Fruit fly (Drosophila melanogaster): ENCODE data around the gene Mnt.

Gene Mnt

dm6 chrX:3671469-3672094 lies at the start of gene Mnt, which contains the start of gene Parg:
Gene Mnt, plus strand, starts transcription at chrX:3671801.
Gene Parg, minus strand, starts transcription at chrX:3671502.
- 0 out of 3 replicates have a peak, but pooled peaks have one; percentile 13 for TF ChIP-seq CG4496 (GFP tag; IDR thresholded peaks at IDR 0.05)
- TF ChIP-seq CG17806 (tag; optimal IDR thresholded peaks at IDR 0.05) = no peak

- peak; percentile 23 for TF ChIP-seq CG8159 (tag; optimal IDR thresholded peaks at IDR 0.05)
- TF ChIP-seq CG10348 (GFP tag; IDR thresholded peaks at IDR 0.05) = no peak
- 0 out of 2 replicates have a peak, but pooled peaks have one; percentile 39 for TF ChIP-seq CG32121 (GFP tag; IDR thresholded peaks at IDR 0.05)
- TF ChIP-seq CG4496 (GFP tag; IDR thresholded peaks at IDR 0.05) = peak; percentile 54; the same call in 1 of the 3 replicates
Measured at dm6 chrX:3667199-3667671, 4.4 kb upstream of the Mnt start, which contains the start of gene Ilp7. Gene Ilp7, plus strand, starts transcription at chrX:3667621.

DNA sequence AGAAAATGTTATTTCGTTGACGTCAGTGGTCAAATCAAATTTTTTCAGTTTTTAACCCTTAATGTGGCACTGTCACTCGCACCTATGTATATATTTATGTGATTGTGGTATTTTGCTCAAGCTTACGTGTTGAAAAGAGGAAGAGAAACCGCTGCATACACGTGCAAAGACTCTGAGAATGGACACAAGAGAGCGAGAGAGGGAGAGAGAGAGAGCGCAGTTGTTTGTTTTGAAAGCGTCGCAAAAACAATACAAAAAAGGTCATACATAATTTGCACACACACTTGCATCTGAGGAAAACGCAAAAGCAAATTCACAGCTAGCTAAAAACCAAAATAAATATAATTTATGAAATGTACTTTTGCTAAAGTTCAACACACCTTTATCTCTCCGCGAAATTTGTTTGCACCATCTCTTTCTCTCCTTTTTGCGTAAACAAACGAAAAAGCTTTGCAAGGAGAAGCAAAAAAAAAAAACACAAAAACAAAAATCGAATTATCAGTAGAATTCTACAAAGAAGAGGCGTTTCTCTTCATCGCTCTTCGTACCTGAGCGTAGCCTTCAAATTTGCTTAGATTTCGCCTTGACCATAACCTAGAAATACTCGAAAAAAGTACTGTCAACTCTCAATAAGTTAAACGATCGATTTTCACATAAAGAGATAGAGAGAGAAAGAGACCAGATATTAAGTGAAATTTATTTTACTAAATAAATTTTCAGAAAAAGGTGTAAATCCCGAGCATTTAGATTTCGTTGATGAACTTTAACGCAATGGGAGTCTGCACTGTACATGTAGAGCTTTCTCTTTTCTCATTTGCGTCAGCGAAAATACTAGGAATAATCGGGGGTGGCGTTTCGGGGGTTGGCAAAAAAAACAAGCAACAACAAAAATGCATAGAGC lies 744 bp downstream of the Mnt start:
- TF ChIP-seq Pif1B (GFP tag; optimal IDR thresholded peaks at IDR 0.05) (peak; percentile 37), Pif1A (GFP tag; optimal IDR thresholded peaks at IDR 0.05) (peak; percentile 17), CG15710 (tag; optimal IDR thresholded peaks at IDR 0.05) (peak; percentile 19), CG14655 (GFP tag; optimal IDR thresholded peaks at IDR 0.05) (no peak), CG4496 (GFP tag; IDR thresholded peaks at IDR 0.05) (peak; percentile 80), EcR (GFP tag; optimal IDR thresholded peaks at IDR 0.05) (peak; percentile 82), CG13204 (GFP tag; optimal IDR thresholded peaks at IDR 0.05) (peak; percentile 61), fd96Ca (GFP tag; IDR thresholded peaks at IDR 0.05) (peak; percentile 81), D1 (tag; optimal IDR thresholded peaks at IDR 0.05) (no peak), CG8301 (tag; optimal IDR thresholded peaks at IDR 0.05) (no peak), CG8159 (tag; optimal IDR thresholded peaks at IDR 0.05) (no peak), rn (GFP tag; IDR thresholded peaks at IDR 0.05) (0 out of 2 replicates have a peak, but pooled peaks have one; percentile 13), CG12605 (GFP tag; IDR thresholded peaks at IDR 0.05) (peak; percentile 80), CG32121 (GFP tag; IDR thresholded peaks at IDR 0.05) (peak; percentile 71), Snoo (tag; optimal IDR thresholded peaks at IDR 0.05) (no peak), CG17806 (tag; optimal IDR thresholded peaks at IDR 0.05) (no peak), CG9948 (tag; optimal IDR thresholded peaks at IDR 0.05) (no peak), CG34367 (tag; optimal IDR thresholded peaks at IDR 0.05) (peak; percentile 31), Ets98B (GFP tag; IDR thresholded peaks at IDR 0.05) (peak; percentile 71), gl (tag; optimal IDR thresholded peaks at IDR 0.05) (peak; percentile 78), CG10348 (GFP tag; IDR thresholded peaks at IDR 0.05) (no peak)

DNA sequence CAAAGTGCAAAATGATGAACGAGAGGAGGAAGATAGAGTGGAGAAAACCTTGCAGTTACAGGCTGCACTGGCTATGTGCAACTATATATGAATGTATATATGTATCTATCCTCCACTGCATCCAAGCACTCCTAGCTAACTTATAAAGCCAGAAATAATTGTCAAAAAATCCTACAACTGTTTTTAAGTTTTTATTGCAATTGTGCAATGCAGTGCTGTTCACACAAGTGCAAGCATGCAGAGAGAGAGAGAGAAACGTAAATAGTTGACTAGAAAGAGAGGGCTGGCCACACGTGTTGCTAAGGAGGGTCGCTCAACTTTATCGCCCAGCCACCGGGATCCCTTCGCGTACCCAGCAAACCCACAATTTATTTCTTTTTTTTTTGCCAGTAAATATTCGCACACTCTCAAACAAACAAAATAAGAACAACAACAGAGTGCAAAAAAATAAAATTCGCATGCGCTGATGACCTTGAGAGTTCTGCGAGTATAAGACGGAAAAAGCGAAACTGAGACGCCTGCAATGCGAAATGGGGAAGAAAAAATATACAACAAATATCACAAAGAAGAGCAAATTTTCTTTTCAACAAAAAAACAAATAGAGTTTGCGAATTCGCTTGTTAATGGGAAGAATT lies 2.2 kb downstream of the Mnt start:
- TF ChIP-seq rn (GFP tag; IDR thresholded peaks at IDR 0.05) = peak; percentile 56; the same call in 1 of the 2 replicates
- TF ChIP-seq CG4496 (GFP tag; IDR thresholded peaks at IDR 0.05) = peak; percentile 89
- 0 out of 2 replicates have a peak, but pooled peaks have one; percentile 32 for TF ChIP-seq CG10348 (GFP tag; IDR thresholded peaks at IDR 0.05)
- peak; percentile 75 for TF ChIP-seq CG12605 (GFP tag; IDR thresholded peaks at IDR 0.05)
- peak; percentile 82 for TF ChIP-seq CG32121 (GFP tag; IDR thresholded peaks at IDR 0.05)
- peak; percentile 69 for TF ChIP-seq CG8301 (tag; optimal IDR thresholded peaks at IDR 0.05)
- peak; percentile 75 for TF ChIP-seq CG34367 (tag; optimal IDR thresholded peaks at IDR 0.05)
- TF ChIP-seq fd96Ca (GFP tag; IDR thresholded peaks at IDR 0.05) = peak; percentile 83; the same call in 2 of the 3 replicates
- peak; percentile 86 for TF ChIP-seq Ets98B (GFP tag; IDR thresholded peaks at IDR 0.05)
- peak; percentile 93 for TF ChIP-seq EcR (GFP tag; optimal IDR thresholded peaks at IDR 0.05)
- TF ChIP-seq CG15710 (tag; optimal IDR thresholded peaks at IDR 0.05) = peak; percentile 76
- peak; percentile 45 for TF ChIP-seq CG13204 (GFP tag; optimal IDR thresholded peaks at IDR 0.05)
- TF ChIP-seq CG17806 (tag; optimal IDR thresholded peaks at IDR 0.05) = peak; percentile 77
- TF ChIP-seq Pif1B (GFP tag; optimal IDR thresholded peaks at IDR 0.05) = peak; percentile 82
- TF ChIP-seq D1 (tag; optimal IDR thresholded peaks at IDR 0.05) = no peak
- TF ChIP-seq Snoo (tag; optimal IDR thresholded peaks at IDR 0.05) = peak; percentile 44
- TF ChIP-seq CG8159 (tag; optimal IDR thresholded peaks at IDR 0.05) = peak; percentile 78
- TF ChIP-seq CG14655 (GFP tag; optimal IDR thresholded peaks at IDR 0.05) = peak; percentile 77
- TF ChIP-seq CG9948 (tag; optimal IDR thresholded peaks at IDR 0.05) = peak; percentile 65
- peak; percentile 78 for TF ChIP-seq Pif1A (GFP tag; optimal IDR thresholded peaks at IDR 0.05)
- TF ChIP-seq gl (tag; optimal IDR thresholded peaks at IDR 0.05) = peak; percentile 58

DNA sequence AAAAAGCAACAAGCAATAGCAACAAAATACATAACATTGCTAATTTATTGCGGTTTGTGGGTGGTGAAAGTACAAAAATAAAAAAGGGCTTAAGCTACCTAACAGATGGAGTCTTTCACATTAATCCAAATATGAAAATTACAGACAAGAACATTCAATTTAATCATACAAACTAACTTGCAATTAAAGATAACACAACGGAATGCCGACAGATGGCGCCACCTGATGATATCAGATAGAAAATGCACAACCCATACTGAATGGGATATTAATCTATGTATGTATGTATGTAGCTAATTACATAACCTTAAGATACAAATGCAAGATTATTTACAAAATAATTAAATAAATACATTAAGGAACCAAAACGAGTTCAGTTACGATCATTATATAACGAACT lies 3.2 kb downstream of the Mnt start:
- no peak for TF ChIP-seq CG14655 (GFP tag; optimal IDR thresholded peaks at IDR 0.05)
- no peak for TF ChIP-seq D1 (tag; optimal IDR thresholded peaks at IDR 0.05)
- TF ChIP-seq Ets98B (GFP tag; IDR thresholded peaks at IDR 0.05) = no peak
- no peak for TF ChIP-seq CG34367 (tag; optimal IDR thresholded peaks at IDR 0.05)
- TF ChIP-seq CG17806 (tag; optimal IDR thresholded peaks at IDR 0.05) = no peak
- TF ChIP-seq rn (GFP tag; IDR thresholded peaks at IDR 0.05) = no peak
- TF ChIP-seq CG10348 (GFP tag; IDR thresholded peaks at IDR 0.05) = no peak

All from whole organism, pupa.